Fruit fly (Drosophila melanogaster): Measurements from ENCODE around the gene hng3.

Gene hng3

DNA sequence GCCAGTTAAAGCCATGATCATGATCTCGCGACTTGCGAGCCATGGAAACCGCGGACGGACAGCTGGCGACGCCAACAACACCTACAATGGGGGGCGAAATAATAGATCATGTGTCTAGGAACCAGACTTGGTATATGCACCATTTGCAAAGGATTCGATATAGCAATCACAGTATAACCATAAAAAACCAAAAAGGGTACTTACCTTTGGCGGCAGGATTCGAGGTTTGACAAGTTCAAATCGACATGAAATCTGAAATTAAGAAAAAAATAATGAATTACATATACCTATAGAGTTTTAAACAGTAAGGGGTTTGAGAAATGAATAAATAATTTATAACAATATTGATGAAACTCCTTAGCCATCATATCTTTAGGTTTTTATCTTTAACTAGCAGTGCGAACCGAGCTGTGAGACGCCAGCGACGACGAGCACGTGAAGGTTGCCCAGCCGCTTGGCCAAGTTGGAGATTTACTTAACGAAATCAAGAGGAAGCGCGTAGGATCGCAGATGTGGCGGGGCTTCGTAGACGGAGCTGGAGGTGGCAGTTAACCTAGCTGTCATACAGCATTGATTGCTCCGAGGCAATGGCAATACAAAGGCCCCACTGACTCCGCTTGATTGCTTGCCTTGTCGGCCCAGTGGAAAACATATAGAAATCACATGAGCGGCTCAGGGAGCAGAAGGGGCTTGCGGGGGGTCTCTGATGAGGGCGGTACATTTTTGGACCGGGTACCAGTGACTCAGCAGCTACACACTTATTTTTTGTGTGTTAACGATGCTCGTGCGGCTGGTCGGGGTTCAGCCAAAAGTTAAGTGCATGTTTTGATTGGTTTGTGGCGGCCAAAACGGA, 21.2 kb downstream of the hng3 start (continued):
- TF ChIP-seq CG6272 (GFP tag; IDR thresholded peaks at IDR 0.05) (no peak), ken (GFP tag; IDR thresholded peaks at IDR 0.05) (no peak), tll (GFP tag; optimal IDR thresholded peaks at IDR 0.05) (no peak), Hand (GFP tag; optimal IDR thresholded peaks at IDR 0.05) (no peak), lbe (GFP tag; optimal IDR thresholded peaks at IDR 0.05) (no peak), luna (GFP tag; optimal IDR thresholded peaks at IDR 0.05) (no peak), CG14710 (tag; optimal IDR thresholded peaks at IDR 0.05) (no peak), Optix (GFP tag; IDR thresholded peaks at IDR 0.05) (no peak), CG2889 (GFP tag; IDR thresholded peaks at IDR 0.05) (no peak), CG42726 (GFP tag; IDR thresholded peaks at IDR 0.05; ENCODE audit: partially characterized antibody) (no peak), zen (tag; optimal IDR thresholded peaks at IDR 0.05) (no peak), dmrt99B (tag; optimal IDR thresholded peaks at IDR 0.05) (peak; percentile 37), CG12299 (tag; optimal IDR thresholded peaks at IDR 0.05) (no peak), nerfin-1 (tag; optimal IDR thresholded peaks at IDR 0.05) (no peak), CG4424 (GFP tag; optimal IDR thresholded peaks at IDR 0.05) (peak; percentile 50), CG2199 (GFP tag; IDR thresholded peaks at IDR 0.05) (no peak), CG7556 (GFP tag; optimal IDR thresholded peaks at IDR 0.05) (peak; percentile 76), CTCF (GFP tag; optimal IDR thresholded peaks at IDR 0.05) (no peak), slbo (GFP tag; IDR thresholded peaks at IDR 0.05) (peak; percentile 17; the same call in 1 of the 2 replicates), CG15479 (GFP tag; optimal IDR thresholded peaks at IDR 0.05) (no peak), CG17385 (GFP tag; optimal IDR thresholded peaks at IDR 0.05) (peak; percentile 12), Sox102F (GFP tag; optimal IDR thresholded peaks at IDR 0.05) (peak; percentile 43), CG11504 (tag; optimal IDR thresholded peaks at IDR 0.05) (peak; percentile 58), CG10366 (GFP tag; IDR thresholded peaks at IDR 0.05) (no peak), CG8478 (optimal IDR thresholded peaks at IDR 0.05) (no peak), CG18599 (GFP tag; optimal IDR thresholded peaks at IDR 0.05) (peak; percentile 34), CkIIα-i1 (GFP tag; IDR thresholded peaks at IDR 0.05) (no peak), dimm (GFP tag; IDR thresholded peaks at IDR 0.05) (no peak), Hsf (GFP tag; optimal IDR thresholded peaks at IDR 0.05) (no peak), ro (GFP tag; IDR thresholded peaks at IDR 0.05) (no peak), disco-r (GFP tag; optimal IDR thresholded peaks at IDR 0.05) (no peak), CG7372 (GFP tag; IDR thresholded peaks at IDR 0.05) (peak; percentile 36; the same call in 1 of the 2 replicates), Bteb2 (GFP tag; optimal IDR thresholded peaks at IDR 0.05) (no peak), Neu2 (GFP tag; optimal IDR thresholded peaks at IDR 0.05; ENCODE audit: borderline replicate concordance) (no peak), ci (GFP tag; IDR thresholded peaks at IDR 0.05) (no peak), MESR4 (GFP tag; optimal IDR thresholded peaks at IDR 0.05) (no peak), amos (GFP tag; IDR thresholded peaks at IDR 0.05; ENCODE audit: partially characterized antibody) (no peak), emc (GFP tag; optimal IDR thresholded peaks at IDR 0.05) (no peak), Rfx (GFP tag; IDR thresholded peaks at IDR 0.05) (no peak; the same call in 1 of the 2 replicates), CG8924 (tag; optimal IDR thresholded peaks at IDR 0.05) (peak; percentile 21), CrebB (tag; optimal IDR thresholded peaks at IDR 0.05) (no peak), CG17612 (GFP tag; IDR thresholded peaks at IDR 0.05) (no peak), sima (GFP tag; optimal IDR thresholded peaks at IDR 0.05) (no peak), scrt (GFP tag; optimal IDR thresholded peaks at IDR 0.05) (no peak), tgo (GFP tag; IDR thresholded peaks at IDR 0.05) (peak; percentile 24; the same call in 2 of the 3 replicates), CG30431 (GFP tag; optimal IDR thresholded peaks at IDR 0.05) (no peak), gsb-n (tag; optimal IDR thresholded peaks at IDR 0.05) (no peak), CG17359 (tag; optimal IDR thresholded peaks at IDR 0.05) (peak; percentile 11), CG18764 (GFP tag; optimal IDR thresholded peaks at IDR 0.05) (no peak), E2f2 (GFP tag; IDR thresholded peaks at IDR 0.05) (no peak)

Measured in whole organism, embryonic.